Worm (Caenorhabditis elegans) whole organism, mixed stage, embryonic: Measurements from ENCODE around the gene bath-28.

ENCODE experiments used
- elt-1 ChIP-seq: sonication (generic microtip); optimal IDR thresholded peaks from 2 replicates; lab custom pipeline; 2017; ENCODE audit warnings: missing genetic modification characterization, mild to moderate bottlenecking, missing compliant biosample characterization, antibody characterized with exemption, moderate library complexity, borderline replicate concordance; ENCODE audit not compliant: insufficient read depth
- nhr-237 ChIP-seq: fragments of 150-350 bp; optimal IDR thresholded peaks from 2 replicates; lab custom pipeline; 2014; ENCODE audit warnings: missing biosample characterization, missing genetic modification characterization
- nhr-28 ChIP-seq: fragments of 150-350 bp; optimal IDR thresholded peaks from 2 replicates; lab custom pipeline; 2014; ENCODE audit warnings: missing biosample characterization, missing genetic modification characterization

- TF ChIP-seq nhr-237 (tag; lab: Kevin White, UChicago) (no peak), elt-1 (no peak), nhr-28 (tag; lab: Kevin White, UChicago) (no peak)
These were observed 3.9 kb downstream of the bath-28 start for ce11 chrII:3340818-3341217.
